Fruit fly (Drosophila melanogaster) whole organism, embryonic: ENCODE results near the gene GCS2beta.

Source experiments
- CG8478 ChIP-seq: fragments of >200 bp; optimal IDR thresholded peaks from 2 replicates; lab custom pipeline; 2018
- Side ChIP-seq: fragments of 200-800 bp; sonication (Bioruptor generic); optimal IDR thresholded peaks from 2 replicates; lab custom pipeline; 2016; ENCODE audit warnings: missing biosample characterization, missing genetic modification characterization

DNA sequence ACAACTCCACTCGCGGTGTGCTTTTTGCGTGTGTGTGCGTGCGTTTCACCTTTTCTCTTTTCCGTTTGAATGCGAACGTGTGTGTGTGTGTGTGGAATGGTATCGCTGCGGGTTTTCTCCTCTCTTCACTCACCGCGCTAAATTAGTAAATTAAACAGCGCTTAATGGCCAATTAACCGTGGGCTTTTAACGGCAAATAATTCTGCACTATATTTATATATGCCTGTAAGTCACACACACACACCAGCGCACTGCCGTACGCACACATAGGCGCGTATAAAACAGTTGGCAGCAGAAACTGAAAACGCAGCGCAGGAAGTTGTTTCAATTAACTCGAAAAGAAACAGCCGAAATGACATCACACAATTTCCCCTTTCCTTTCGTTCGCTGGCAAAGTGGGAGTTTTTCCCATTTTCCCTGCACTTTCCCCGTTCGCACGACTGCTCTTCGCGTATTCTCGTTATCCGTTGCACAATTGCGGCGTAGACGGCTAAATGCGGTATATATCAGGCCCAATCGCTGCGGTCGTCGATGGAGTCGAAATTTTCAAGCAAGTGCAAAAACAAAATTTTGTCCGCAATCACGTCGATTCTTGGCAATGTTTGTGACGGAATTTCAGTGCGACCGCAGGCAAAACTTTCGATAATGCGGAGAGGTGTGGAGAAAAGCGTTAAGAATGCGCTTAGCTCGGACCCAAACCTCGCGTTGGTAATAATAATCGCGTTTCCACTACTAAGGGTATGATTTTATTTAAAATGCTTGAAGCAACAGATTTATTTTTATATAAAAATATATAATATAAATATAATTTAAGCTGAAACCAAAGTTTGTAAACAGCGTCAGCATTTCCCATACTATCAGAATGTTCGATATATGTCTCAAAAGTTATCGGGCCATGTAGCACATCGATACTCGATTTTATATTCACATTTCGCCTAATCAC is 11.3 kb downstream of the GCS2beta start, which contains the start of gene BicD:
- TF ChIP-seq Side (GFP tag; lab: Kevin White, UChicago), result no peak
- TF ChIP-seq CG8478, result no peak
